Worm (Caenorhabditis elegans): ENCODE results near the gene oct-2.

The oct-2 gene

DNA sequence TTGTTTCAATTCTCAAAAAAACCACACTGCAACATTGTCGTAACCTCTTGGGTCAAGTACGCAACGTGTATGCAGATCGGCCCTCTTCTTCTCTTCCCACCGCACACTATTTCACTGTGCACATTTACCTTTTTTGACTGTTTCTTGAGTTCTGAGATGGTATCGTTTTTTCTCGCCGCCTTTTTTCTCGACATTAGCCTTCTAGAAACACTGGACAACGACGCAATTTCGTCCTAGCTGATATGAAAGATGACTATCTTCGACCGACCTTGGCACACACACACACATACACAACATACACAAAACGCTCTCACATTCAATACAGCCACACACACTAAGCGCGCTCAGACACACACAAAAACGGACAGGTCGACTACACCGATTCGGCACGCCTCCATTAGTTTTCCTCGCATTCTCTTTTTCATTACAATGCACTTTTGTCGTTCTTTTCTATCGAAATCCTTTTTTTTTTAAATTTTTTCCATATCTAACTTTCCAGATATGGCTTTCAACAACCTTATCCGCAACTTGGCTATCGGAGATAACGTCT lies 6.8 kb upstream of the oct-2 start, which contains the start of gene aco-1 (continued):
- TF ChIP-seq jun-1 (tag; optimal IDR thresholded peaks at IDR 0.05) = no peak
- peak; percentile 69 for TF ChIP-seq elt-2 (tag; optimal IDR thresholded peaks at IDR 0.05)
- TF ChIP-seq swsn-7 (tag; optimal IDR thresholded peaks at IDR 0.05) = peak; percentile 34
- TF ChIP-seq unc-62 (GFP tag; optimal IDR thresholded peaks at IDR 0.05) = no peak
- no peak for TF ChIP-seq aha-1 (tag; optimal IDR thresholded peaks at IDR 0.05)
- no peak for TF ChIP-seq hlh-17 (GFP tag; optimal IDR thresholded peaks at IDR 0.05; ENCODE audit: borderline replicate concordance)
- TF ChIP-seq irx-1 (tag; optimal IDR thresholded peaks at IDR 0.05) = no peak
- TF ChIP-seq grh-1 (GFP tag; IDR thresholded peaks at IDR 0.05) = no peak
- TF ChIP-seq C16A3.4 (tag; optimal IDR thresholded peaks at IDR 0.05) = peak; percentile 32
- TF ChIP-seq nhr-47 (tag; optimal IDR thresholded peaks at IDR 0.05) = peak; percentile 49
- TF ChIP-seq dpl-1 (GFP tag; optimal IDR thresholded peaks at IDR 0.05) = peak in 2 of 3 experiments; percentile 28 to 30
- no peak for TF ChIP-seq pag-3 (tag; optimal IDR thresholded peaks at IDR 0.05; ENCODE audit: borderline replicate concordance, insufficient read depth)
- peak; percentile 93 for TF ChIP-seq nhr-85 (tag)
- TF ChIP-seq nhr-20 (tag; optimal IDR thresholded peaks at IDR 0.05) = peak; percentile 65
- peak; percentile 47 for TF ChIP-seq unc-130 (tag; optimal IDR thresholded peaks at IDR 0.05)
- no peak for TF ChIP-seq C04F5.9 (tag; optimal IDR thresholded peaks at IDR 0.05)
- no peak for TF ChIP-seq ceh-8 (GFP tag; optimal IDR thresholded peaks at IDR 0.05)
- no peak for TF ChIP-seq fos-1 (tag; optimal IDR thresholded peaks at IDR 0.05)
- TF ChIP-seq lsy-2 (tag; optimal IDR thresholded peaks at IDR 0.05) = peak in 1 of 2 experiments; percentile 54
- TF ChIP-seq ama-1 (optimal IDR thresholded peaks at IDR 0.05) = no peak
- TF ChIP-seq sup-37 (GFP tag; optimal IDR thresholded peaks at IDR 0.05) = no peak
- no peak for TF ChIP-seq Y116A8C.19 (tag; optimal IDR thresholded peaks at IDR 0.05; ENCODE audit: borderline replicate concordance)
- TF ChIP-seq zag-1 (tag; optimal IDR thresholded peaks at IDR 0.05) = no peak
- no peak for TF ChIP-seq pqm-1 (tag; optimal IDR thresholded peaks at IDR 0.05)
- peak; percentile 27 to 31 for TF ChIP-seq efl-1 (optimal IDR thresholded peaks at IDR 0.05)
- TF ChIP-seq efl-1 (GFP tag; optimal IDR thresholded peaks at IDR 0.05 in 1 of 2) = no peak
- TF ChIP-seq unc-30 (tag; optimal IDR thresholded peaks at IDR 0.05) = no peak
- no peak for TF ChIP-seq fkh-4 (tag; optimal IDR thresholded peaks at IDR 0.05; ENCODE audit: borderline replicate concordance)
- peak in 1 of 2 experiments; percentile 9 for TF ChIP-seq mdl-1 (tag; optimal IDR thresholded peaks at IDR 0.05)
- peak; percentile 24 for TF ChIP-seq xbp-1 (tag; optimal IDR thresholded peaks at IDR 0.05)
- no peak for TF ChIP-seq nhr-84 (tag; optimal IDR thresholded peaks at IDR 0.05)
- no peak for TF ChIP-seq zip-4 (GFP tag; optimal IDR thresholded peaks at IDR 0.05)
- TF ChIP-seq lin-15B (tag; optimal IDR thresholded peaks at IDR 0.05) = no peak
- TF ChIP-seq ets-5 (GFP tag; IDR thresholded peaks at IDR 0.05) = no peak
- no peak for TF ChIP-seq vab-15 (tag; optimal IDR thresholded peaks at IDR 0.05)
- 0 out of 2 replicates have a peak, but pooled peaks have one; percentile 33 for TF ChIP-seq nhr-19 (GFP tag; conservative IDR thresholded peaks at IDR 0.05)
- no peak for TF ChIP-seq lir-3 (tag; optimal IDR thresholded peaks at IDR 0.05; ENCODE audit: poor library complexity)
- TF ChIP-seq fkh-10 (GFP tag; optimal IDR thresholded peaks at IDR 0.05) = no peak
- TF ChIP-seq unc-98 (GFP tag; IDR thresholded peaks at IDR 0.05) = no peak
- no peak for TF ChIP-seq alr-1 (tag; optimal IDR thresholded peaks at IDR 0.05; ENCODE audit: borderline replicate concordance)
- peak in 2 of 6 experiments; percentile 34 to 40 for TF ChIP-seq elt-3 (tag; optimal IDR thresholded peaks at IDR 0.05)
- peak; percentile 73 for TF ChIP-seq nhr-90 (tag; optimal IDR thresholded peaks at IDR 0.05; ENCODE audit: poor library complexity)
- no peak for TF ChIP-seq ceh-90 (tag; optimal IDR thresholded peaks at IDR 0.05)

DNA sequence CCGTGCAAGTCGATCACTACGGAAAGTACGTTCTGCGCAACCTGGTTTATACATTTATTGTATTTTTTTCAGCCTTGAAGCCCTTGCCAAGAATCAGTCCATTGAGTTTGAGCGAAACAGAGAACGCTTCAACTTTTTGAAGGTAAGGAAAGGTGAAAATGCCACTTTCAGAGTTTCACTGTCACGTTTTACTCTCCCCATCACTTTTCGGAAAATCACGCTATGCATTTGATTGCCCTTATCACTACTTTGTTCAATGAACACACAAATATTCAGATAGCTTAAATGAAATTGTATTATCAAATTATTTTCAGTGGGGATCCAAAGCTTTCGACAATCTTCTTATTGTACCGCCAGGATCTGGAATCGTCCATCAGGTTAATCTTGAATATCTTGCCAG lies 5.8 kb upstream of the oct-2 start:
- TF ChIP-seq tbx-2 (tag; optimal IDR thresholded peaks at IDR 0.05) (no peak), elt-2 (tag; optimal IDR thresholded peaks at IDR 0.05) (peak; percentile 33), efl-1 (optimal IDR thresholded peaks at IDR 0.05) (no peak), efl-1 (GFP tag; optimal IDR thresholded peaks at IDR 0.05 in 1 of 2) (peak in 1 of 2 experiments; percentile 73), lin-35 (GFP tag; optimal IDR thresholded peaks at IDR 0.05) (peak in 1 of 2 experiments; percentile 56)
